Worm (Caenorhabditis elegans) whole organism, midembryonic: ENCODE measurements around the gene mrps-31.

Experiments used
- T22C8.4 ChIP-seq: fragments of 200-800 bp; sonication (Bioruptor generic); IDR thresholded peaks from 2 replicates; pipeline ENCODE4 v1.3.6; 2022; ENCODE audit warnings: missing genetic modification characterization, missing compliant biosample characterization
- cog-1 ChIP-seq: sonication (generic microtip); optimal IDR thresholded peaks from 2 replicates; lab custom pipeline; 2016; ENCODE audit warnings: missing genetic modification characterization, missing compliant biosample characterization
- flt-1 ChIP-seq: fragments of 200-800 bp; sonication (Bioruptor generic); IDR thresholded peaks from 2 replicates; pipeline ENCODE4 v1.3.6; 2022; ENCODE audit warnings: missing genetic modification characterization, missing compliant biosample characterization
- klf-2 ChIP-seq: fragments of 200-800 bp; sonication (Bioruptor generic); conservative IDR thresholded peaks from 2 replicates; pipeline ENCODE4 v1.3.6; 2022; ENCODE audit warnings: missing genetic modification reagents, missing genetic modification characterization, missing compliant biosample characterization
- med-1 ChIP-seq: sonication (generic microtip); optimal IDR thresholded peaks from 2 replicates; lab custom pipeline; 2017; ENCODE audit warnings: missing genetic modification characterization, mild to moderate bottlenecking, missing compliant biosample characterization, antibody characterized with exemption, missing genetic modification reagents; ENCODE audit not compliant: insufficient read depth
- ref-1 ChIP-seq: fragments of 200-800 bp; sonication (Bioruptor generic); conservative IDR thresholded peaks from 2 replicates; pipeline ENCODE4 v1.3.6; 2022; ENCODE audit warnings: missing genetic modification reagents, missing genetic modification characterization, missing compliant biosample characterization
- tab-1 ChIP-seq: fragments of 200-800 bp; sonication (Bioruptor generic); IDR thresholded peaks from 2 replicates; pipeline ENCODE4 v1.3.6; 2022; ENCODE audit warnings: missing genetic modification characterization, missing compliant biosample characterization
- ztf-23 ChIP-seq: fragments of 200-800 bp; sonication (Bioruptor generic); IDR thresholded peaks from 2 replicates; pipeline ENCODE4 v1.3.6; 2022; ENCODE audit warnings: missing genetic modification reagents, missing genetic modification characterization, missing compliant biosample characterization
- ztf-29 ChIP-seq: fragments of 200-800 bp; sonication (Bioruptor generic); IDR thresholded peaks from 2 replicates; pipeline ENCODE4 v1.3.6; 2022; ENCODE audit warnings: missing genetic modification reagents, missing genetic modification characterization, missing compliant biosample characterization

Gene mrps-31

DNA sequence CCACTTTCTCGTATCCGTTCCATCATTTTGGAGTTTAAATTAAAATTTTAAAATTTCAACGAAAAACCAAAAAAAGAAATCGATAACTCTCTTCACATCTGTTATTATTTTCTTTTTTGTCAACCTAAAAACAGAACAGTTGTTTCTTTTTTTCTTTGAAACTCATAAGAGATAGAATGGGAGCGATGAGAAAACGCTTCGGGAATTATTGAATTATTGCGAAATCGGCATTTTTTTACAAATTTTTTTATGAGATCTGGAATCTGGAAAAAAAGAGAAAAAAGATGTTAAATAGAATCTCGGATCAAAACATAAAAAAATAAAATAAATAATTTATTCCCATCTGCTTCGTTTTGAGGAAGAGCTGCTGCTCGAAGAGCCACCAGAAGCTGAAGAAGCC lies 27.3 kb upstream of the mrps-31 start, which contains the start of gene C46F11.5:
C46F11.5 (minus strand) TSS at position 128 of the 400 bp plus-strand sequence.
- TF ChIP-seq med-1 (no peak), T22C8.4 (GFP tag; lab: Robert Waterston, UW) (no peak), cog-1 (tag; lab: Kevin White, UChicago) (no peak), tab-1 (GFP tag; lab: Robert Waterston, UW) (no peak), klf-2 (GFP tag; lab: Robert Waterston, UW) (no peak), ref-1 (GFP tag; lab: Robert Waterston, UW) (no peak), ztf-29 (GFP tag; lab: Robert Waterston, UW) (no peak), ztf-23 (GFP tag; lab: Robert Waterston, UW) (no peak), flt-1 (no peak)

DNA sequence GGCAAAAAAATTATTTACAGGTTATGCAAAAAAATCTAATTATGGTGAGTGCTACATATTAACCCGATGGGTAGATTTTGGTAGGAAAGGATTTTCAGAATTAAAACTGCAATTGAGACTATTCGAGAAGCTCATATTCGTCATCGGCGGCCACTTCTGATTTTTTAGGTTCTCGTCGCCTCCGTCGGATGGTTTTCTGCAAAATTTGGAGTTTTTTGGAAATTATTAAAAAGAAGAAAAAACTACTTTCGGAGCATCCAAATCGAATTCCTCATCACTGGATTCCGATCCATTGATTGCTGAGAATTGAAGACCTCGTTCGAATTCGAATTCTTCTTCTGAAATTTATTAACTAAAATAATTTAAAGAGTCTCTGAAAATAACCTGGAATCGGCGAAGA lies 22.8 kb upstream of the mrps-31 start:
- TF ChIP-seq klf-2 (GFP tag; lab: Robert Waterston, UW): no peak
- TF ChIP-seq ztf-29 (GFP tag; lab: Robert Waterston, UW): no peak
- no peak for TF ChIP-seq T22C8.4 (GFP tag; lab: Robert Waterston, UW)
- TF ChIP-seq med-1: no peak
- no peak for TF ChIP-seq cog-1 (tag; lab: Kevin White, UChicago)
- no peak for TF ChIP-seq flt-1
- TF ChIP-seq ref-1 (GFP tag; lab: Robert Waterston, UW): no peak
- no peak for TF ChIP-seq ztf-23 (GFP tag; lab: Robert Waterston, UW)
- TF ChIP-seq tab-1 (GFP tag; lab: Robert Waterston, UW): no peak

DNA sequence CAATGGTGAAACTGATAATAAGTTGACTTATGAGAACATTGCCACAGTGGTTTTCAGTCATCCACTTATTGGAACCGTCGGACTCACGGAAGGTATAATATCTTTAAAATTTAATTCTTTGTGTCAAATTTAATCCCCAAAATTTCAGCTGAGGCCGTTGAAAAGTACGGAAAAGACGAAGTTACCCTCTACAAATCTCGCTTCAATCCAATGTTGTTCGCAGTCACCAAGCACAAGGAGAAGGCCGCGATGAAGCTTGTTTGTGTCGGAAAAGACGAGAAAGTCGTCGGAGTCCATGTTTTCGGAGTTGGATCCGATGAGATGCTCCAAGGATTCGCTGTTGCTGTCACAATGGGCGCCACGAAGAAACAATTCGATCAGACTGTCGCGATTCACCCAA lies 22.3 kb upstream of the mrps-31 start:
- TF ChIP-seq ztf-23 (GFP tag; lab: Robert Waterston, UW) (no peak), T22C8.4 (GFP tag; lab: Robert Waterston, UW) (no peak), flt-1 (no peak), klf-2 (GFP tag; lab: Robert Waterston, UW) (no peak), cog-1 (tag; lab: Kevin White, UChicago) (no peak), ztf-29 (GFP tag; lab: Robert Waterston, UW) (no peak), ref-1 (GFP tag; lab: Robert Waterston, UW) (no peak)

DNA sequence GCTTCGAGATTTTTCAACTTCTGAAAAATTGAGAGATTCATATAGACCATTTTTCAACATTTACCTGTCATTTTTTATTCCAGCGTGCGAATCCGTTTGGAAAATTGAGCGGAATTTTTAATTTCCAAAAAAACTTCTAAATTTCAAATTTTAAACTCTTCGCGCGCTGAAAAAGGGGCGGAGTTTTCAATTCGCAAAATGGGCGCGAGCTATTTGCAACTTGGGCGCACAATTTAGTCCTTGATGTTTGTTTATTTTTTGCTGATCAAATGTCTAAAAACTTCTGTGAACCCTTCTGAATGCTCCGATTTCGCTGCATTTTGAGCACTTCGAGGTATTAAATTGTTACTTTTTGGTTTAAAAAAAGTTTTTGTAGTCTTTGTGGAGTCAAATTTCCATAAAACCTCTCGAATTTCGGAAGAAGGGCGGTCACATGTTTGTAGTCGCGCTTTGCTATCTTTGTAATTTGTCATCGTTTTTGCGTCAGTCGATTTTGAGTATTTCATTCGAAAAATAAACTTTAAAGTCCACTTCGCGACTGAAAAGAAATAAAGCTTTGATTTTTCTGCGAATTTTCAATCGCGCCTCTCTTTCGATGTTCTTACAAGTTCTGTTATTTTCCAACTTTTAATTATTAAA lies 20.6 kb upstream of the mrps-31 start, which contains the start of the genes madf-8 and gsr-1:
madf-8 (minus strand) TSS at position 156 of the 639 bp plus-strand sequence.
gsr-1 (plus strand) TSS at position 231 of the 639 bp plus-strand sequence.
- TF ChIP-seq ref-1 (GFP tag; lab: Robert Waterston, UW): no peak
- no peak for TF ChIP-seq cog-1 (tag; lab: Kevin White, UChicago)
- TF ChIP-seq ztf-23 (GFP tag; lab: Robert Waterston, UW): peak; percentile 68; the same call in 1 of the 2 replicates

DNA sequence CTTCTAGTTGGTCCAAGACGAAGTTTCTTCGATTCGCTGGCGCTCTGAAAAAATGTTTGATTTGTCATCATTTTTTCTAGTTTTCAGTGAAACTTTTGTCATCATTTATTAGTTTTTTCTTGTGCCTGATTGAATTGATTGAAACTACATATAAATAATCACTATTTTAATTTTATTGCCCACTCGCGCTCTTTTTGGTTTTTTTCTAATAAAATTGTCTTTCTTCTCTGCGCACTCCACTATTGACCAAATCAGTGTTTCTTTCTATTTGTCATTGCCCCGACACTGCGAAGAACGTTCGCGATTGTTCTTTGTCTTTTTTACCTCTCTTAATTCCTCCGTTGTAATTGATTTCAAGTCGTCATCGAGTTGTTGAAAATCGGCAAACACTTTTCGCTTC lies 20.1 kb upstream of the mrps-31 start:
- no peak for TF ChIP-seq tab-1 (GFP tag; lab: Robert Waterston, UW)
- no peak for TF ChIP-seq ref-1 (GFP tag; lab: Robert Waterston, UW)
- no peak for TF ChIP-seq T22C8.4 (GFP tag; lab: Robert Waterston, UW)
- no peak for TF ChIP-seq cog-1 (tag; lab: Kevin White, UChicago)
- no peak for TF ChIP-seq med-1
- no peak for TF ChIP-seq klf-2 (GFP tag; lab: Robert Waterston, UW)
- TF ChIP-seq flt-1: no peak
- no peak for TF ChIP-seq ztf-23 (GFP tag; lab: Robert Waterston, UW)
- TF ChIP-seq ztf-29 (GFP tag; lab: Robert Waterston, UW): no peak

DNA sequence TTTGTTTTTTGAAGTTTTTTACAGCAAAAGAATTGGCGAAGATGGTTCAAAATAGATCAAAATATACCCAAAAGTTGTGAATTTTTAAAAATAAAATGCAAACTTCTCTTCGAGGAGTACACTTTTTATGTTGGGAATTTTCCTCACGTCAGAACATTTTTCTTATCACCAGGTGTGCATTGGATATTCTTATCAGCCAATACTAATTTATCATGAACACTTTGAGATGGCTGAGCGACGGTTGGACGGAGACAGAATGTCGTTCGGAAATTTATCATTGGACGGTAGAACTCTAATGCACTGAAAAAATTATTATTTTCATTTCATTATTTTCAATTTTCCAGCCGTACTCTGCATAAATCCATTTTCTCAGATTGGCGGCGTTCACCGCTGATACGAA lies 19.1 kb upstream of the mrps-31 start:
- no peak for TF ChIP-seq med-1

DNA sequence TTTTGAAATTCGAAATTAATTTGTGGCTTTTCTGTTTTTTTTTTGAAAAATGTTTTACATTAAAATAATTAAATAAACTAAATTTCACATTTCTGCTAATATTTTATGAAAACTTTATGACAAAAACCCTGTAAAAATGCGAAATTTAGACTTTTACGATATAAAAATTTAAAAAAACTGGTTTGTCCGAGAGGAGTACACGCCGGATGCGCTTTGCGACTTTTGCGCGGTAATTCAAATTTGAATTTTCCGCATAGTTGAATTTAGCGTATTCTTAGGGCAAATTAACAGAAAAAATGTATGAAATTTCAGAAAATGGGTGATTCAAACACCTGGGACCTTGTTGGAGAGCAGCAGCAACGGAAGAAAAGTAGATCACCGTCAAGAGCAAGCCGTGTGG lies 13.9 kb upstream of the mrps-31 start, which contains the start of gene unc-93:
unc-93 (plus strand) TSS at position 301 of the 400 bp plus-strand sequence.
- no peak for TF ChIP-seq ztf-29 (GFP tag; lab: Robert Waterston, UW)
- no peak for TF ChIP-seq cog-1 (tag; lab: Kevin White, UChicago)
- no peak for TF ChIP-seq flt-1
- no peak for TF ChIP-seq klf-2 (GFP tag; lab: Robert Waterston, UW)

DNA sequence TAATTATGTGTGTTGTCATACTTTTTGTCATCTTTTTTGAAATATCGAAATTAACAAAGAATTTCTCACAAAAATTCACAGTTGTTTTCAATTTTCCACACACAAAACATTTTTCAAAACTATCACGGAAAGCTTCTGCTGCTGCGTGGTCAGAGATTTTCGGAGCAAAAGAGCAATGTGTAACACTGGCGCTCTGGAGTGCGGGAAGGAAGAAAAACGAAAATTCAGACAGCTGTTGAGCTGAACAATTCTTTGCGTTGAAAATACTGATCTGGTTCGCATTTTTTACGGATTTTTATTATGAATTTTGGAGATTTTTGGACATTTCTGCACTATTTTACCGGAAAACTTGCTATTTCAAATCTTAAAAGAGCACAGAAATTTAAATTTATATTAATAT lies 13.4 kb upstream of the mrps-31 start:
- TF ChIP-seq T22C8.4 (GFP tag; lab: Robert Waterston, UW) (no peak), ztf-23 (GFP tag; lab: Robert Waterston, UW) (no peak), ztf-29 (GFP tag; lab: Robert Waterston, UW) (no peak), cog-1 (tag; lab: Kevin White, UChicago) (no peak), tab-1 (GFP tag; lab: Robert Waterston, UW) (no peak), klf-2 (GFP tag; lab: Robert Waterston, UW) (no peak), med-1 (no peak), ref-1 (GFP tag; lab: Robert Waterston, UW) (no peak), flt-1 (no peak)

DNA sequence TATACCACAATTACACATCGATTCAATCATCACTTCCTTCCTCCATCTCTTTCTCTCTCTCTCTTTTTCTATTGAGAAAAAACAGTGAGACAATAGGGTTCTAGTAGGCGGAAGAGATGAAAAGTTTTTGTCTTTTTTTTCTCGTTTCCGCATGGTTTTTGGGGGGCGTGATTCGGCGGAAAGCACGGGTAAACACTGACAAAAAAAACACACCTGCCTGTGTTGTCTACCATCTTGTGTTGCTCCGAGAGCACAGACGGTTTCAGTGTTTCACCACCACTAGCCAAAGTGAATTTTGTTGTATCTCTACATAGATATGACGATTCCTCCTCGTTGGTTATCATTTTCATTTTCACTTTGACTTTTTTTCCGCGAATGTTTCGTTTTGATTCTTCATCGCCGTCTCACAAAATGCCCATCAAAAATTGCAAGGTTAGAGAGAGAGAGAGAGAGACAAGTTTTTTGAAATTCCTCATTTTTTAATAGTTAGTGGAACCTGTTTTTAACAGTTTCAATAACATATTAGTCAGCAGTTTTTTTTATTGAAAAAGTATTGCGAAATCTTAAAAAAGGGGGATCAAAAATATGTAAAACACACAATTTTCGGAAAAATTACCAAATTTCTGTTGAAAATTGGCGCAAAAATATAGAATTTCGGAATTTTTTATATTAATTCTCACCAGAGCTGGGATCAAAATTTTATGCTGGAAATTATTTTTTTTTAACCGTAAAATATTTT lies 7.2 kb upstream of the mrps-31 start:
- no peak for TF ChIP-seq ztf-23 (GFP tag; lab: Robert Waterston, UW)
- no peak for TF ChIP-seq T22C8.4 (GFP tag; lab: Robert Waterston, UW)
- TF ChIP-seq klf-2 (GFP tag; lab: Robert Waterston, UW): no peak
- no peak for TF ChIP-seq ztf-29 (GFP tag; lab: Robert Waterston, UW)
- TF ChIP-seq tab-1 (GFP tag; lab: Robert Waterston, UW): no peak
- no peak for TF ChIP-seq med-1
- no peak for TF ChIP-seq ref-1 (GFP tag; lab: Robert Waterston, UW)
- TF ChIP-seq flt-1: no peak
- no peak for TF ChIP-seq cog-1 (tag; lab: Kevin White, UChicago)
